Worm (Caenorhabditis elegans) whole organism, L4 larva: Measurements from ENCODE around the gene srh-42.

Experiments used
- Y48G9A.11 ChIP-seq: fragments of 200-800 bp; sonication (Bioruptor generic); IDR thresholded peaks from 2 replicates; pipeline ENCODE4 v1.3.6; 2022; ENCODE audit warnings: missing genetic modification reagents, missing genetic modification characterization, missing compliant biosample characterization
- ceh-28 ChIP-seq: fragments of 150-350 bp; optimal IDR thresholded peaks from 2 replicates; lab custom pipeline; 2014; ENCODE audit warnings: missing biosample characterization, missing genetic modification reagents, missing genetic modification characterization
- lim-7 ChIP-seq: fragments of 200-800 bp; sonication (Bioruptor generic); IDR thresholded peaks from 2 replicates; pipeline ENCODE4 v1.3.6; 2022; ENCODE audit warnings: missing genetic modification characterization, missing compliant biosample characterization
- lin-29 ChIP-seq: fragments of 200-800 bp; sonication (Bioruptor generic); IDR thresholded peaks from 2 replicates; pipeline ENCODE4 v1.3.6; 2022; ENCODE audit warnings: missing genetic modification reagents, missing genetic modification characterization, missing compliant biosample characterization
- lin-38 ChIP-seq: fragments of 200-800 bp; sonication (Bioruptor generic); IDR thresholded peaks from 2 replicates; pipeline ENCODE4 v1.3.6; 2022; ENCODE audit warnings: missing genetic modification reagents, missing genetic modification characterization, missing compliant biosample characterization
- nhr-10 ChIP-seq: fragments of 150-350 bp; optimal IDR thresholded peaks from 2 replicates; lab custom pipeline; 2014; ENCODE audit warnings: missing biosample characterization, missing genetic modification characterization
- nhr-42 ChIP-seq: fragments of 200-800 bp; sonication (Bioruptor generic); IDR thresholded peaks from 2 replicates; pipeline ENCODE4 v1.3.6; 2022; ENCODE audit warnings: missing genetic modification characterization, missing compliant biosample characterization
- saeg-2 ChIP-seq: fragments of 200-800 bp; sonication (Bioruptor generic); IDR thresholded peaks from 2 replicates; pipeline ENCODE4 v1.3.6; 2022; ENCODE audit warnings: missing genetic modification reagents, missing genetic modification characterization, missing compliant biosample characterization

DNA sequence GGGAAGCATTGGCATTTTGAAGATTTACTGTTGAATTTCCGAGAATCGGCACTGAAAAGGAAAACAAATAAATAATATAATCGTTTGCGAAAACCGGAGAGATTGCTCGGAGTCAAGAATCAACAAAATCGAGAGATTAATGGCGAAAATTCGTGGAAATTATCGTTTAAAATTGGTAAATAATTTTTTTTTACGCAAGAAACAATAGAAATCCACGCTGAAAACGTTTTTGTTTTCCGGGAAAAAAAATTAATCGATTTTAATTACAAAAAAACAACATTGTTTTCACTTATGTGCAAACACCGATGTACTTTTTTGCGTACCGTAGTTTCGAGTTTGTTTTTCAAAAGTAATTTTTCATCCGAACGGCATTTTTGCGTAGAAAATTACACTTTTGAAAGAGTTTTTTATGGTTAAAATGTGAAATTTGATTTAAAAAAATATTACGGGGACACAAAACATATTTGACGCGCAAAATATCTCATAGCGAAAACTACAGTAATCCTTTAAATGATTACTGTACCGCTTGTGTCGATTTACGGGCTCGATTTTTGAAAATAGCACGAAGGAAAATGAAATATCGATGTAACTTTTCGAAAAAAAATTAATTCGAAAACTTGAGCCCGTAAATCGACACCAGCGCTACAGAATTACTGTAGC lies 22.0 kb upstream of the srh-42 start, which contains the start of gene ctl-3:
- TF ChIP-seq ceh-28 (tag; lab: Kevin White, UChicago) (no peak), lim-7 (GFP tag; lab: Robert Waterston, UW) (no peak), Y48G9A.11 (GFP tag; lab: Robert Waterston, UW) (no peak), saeg-2 (GFP tag; lab: Robert Waterston, UW) (no peak), nhr-10 (tag; lab: Kevin White, UChicago) (no peak), lin-29 (GFP tag; lab: Robert Waterston, UW) (no peak), lin-38 (GFP tag; lab: Robert Waterston, UW) (no peak), nhr-42 (no peak)
